Worm (Caenorhabditis elegans) whole organism, early embryonic: ENCODE results near the gene nhr-111.

Source experiments
- B0310.2 ChIP-seq: sonication (generic microtip); optimal IDR thresholded peaks from 2 replicates; lab custom pipeline; 2016; ENCODE audit warnings: mild to moderate bottlenecking, missing genetic modification characterization, missing compliant biosample characterization
- ama-1 ChIP-seq: fragments of 150-350 bp; optimal IDR thresholded peaks from 2 replicates; lab custom pipeline; 2014
- flt-1 ChIP-seq: fragments of 200-800 bp; sonication (Bioruptor generic); IDR thresholded peaks from 2 replicates; pipeline ENCODE4 v1.3.6; 2022; ENCODE audit warnings: missing genetic modification characterization, missing compliant biosample characterization
- hmg-4 ChIP-seq: fragments of 200-800 bp; sonication (Bioruptor generic); optimal IDR thresholded peaks from 2 replicates; lab custom pipeline; 2018; ENCODE audit warnings: mild to moderate bottlenecking, missing genetic modification characterization, missing compliant biosample characterization

- TF ChIP-seq B0310.2 (tag; lab: Kevin White, UChicago) (no peak), ama-1 (lab: Kevin White, UChicago) (no peak), flt-1 (GFP tag; lab: Robert Waterston, UW) (no peak), hmg-4 (no peak)
These were observed 12.4 kb upstream of the nhr-111 start, which contains the start of gene F44G3.7 for ce11 chrV:16137043-16137442.
